Fruit fly (Drosophila melanogaster) S2 (cell line): ENCODE data around the gene Schip1.

Experiments
- CG8478 ChIP-seq: fragments of >200 bp; optimal IDR thresholded peaks from 2 replicates; lab custom pipeline; 2018
- CTCF ChIP-seq, 2 experiments: fragments of >200 bp; optimal IDR thresholded peaks; 2 replicates each; lab custom pipeline; 2018

The Schip1 gene

DNA sequence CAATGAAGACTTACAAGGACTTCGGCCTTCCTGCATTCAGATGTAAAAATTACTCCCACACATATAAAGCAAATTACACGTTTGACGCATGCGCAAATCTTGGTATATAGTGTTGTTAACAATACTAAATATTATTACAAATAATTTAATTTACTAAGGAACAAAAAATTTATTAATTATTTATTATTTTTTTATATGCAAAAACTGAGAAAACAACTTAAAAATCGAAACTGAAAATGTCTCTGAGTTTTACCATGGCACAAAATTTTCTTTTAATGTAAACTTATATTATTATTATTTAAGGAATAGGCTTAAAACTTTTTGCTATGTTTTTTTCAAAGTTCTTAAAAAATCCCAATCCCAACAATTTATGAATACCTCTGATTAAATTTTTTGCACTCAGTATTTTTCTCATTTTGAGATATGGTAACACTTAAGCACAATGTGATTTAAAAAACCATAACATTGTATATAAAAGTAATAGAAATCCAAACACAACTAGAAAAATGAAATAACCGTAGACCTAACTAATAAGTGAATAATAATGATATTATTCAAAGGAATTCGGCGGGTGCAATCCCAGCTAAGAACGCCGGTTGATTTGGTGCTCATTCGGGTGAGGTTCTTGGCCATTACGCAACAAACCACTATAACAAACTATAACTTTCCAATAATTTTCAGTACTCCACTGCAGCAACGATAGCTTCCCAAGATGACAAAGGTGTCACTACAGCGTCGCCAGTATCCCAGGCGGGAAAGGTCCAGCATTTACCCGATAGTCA, at the start of gene Schip1, which contains the start of gene Cox10:
Gene Schip1 (minus strand): TSS at position 51 of the 782 bp plus-strand sequence.
Gene Cox10 (plus strand): TSS at position 406 of the 782 bp plus-strand sequence.
- no peak for TF ChIP-seq CTCF (optimal IDR thresholded peaks at IDR 0.05; lab: Kevin White, UChicago)
- no peak for TF ChIP-seq CG8478

dm6 chr2L:10379865-10380264, 48.9 kb upstream of the Schip1 start, which contains the start of gene gny:
Gene gny, plus strand, starts transcription at chr2L:10380103.
- TF ChIP-seq CG8478 (no peak), CTCF (optimal IDR thresholded peaks at IDR 0.05; lab: Kevin White, UChicago) (peak; percentile 12 to 32)

- no peak for TF ChIP-seq CTCF (optimal IDR thresholded peaks at IDR 0.05; lab: Kevin White, UChicago)
- TF ChIP-seq CG8478, result no peak
These were observed 47.7 kb upstream of the Schip1 start for dm6 chr2L:10378631-10379030.

dm6 chr2L:10376276-10376675, 45.4 kb upstream of the Schip1 start:
- TF ChIP-seq CTCF (optimal IDR thresholded peaks at IDR 0.05; lab: Kevin White, UChicago) (no peak), CG8478 (no peak)

DNA sequence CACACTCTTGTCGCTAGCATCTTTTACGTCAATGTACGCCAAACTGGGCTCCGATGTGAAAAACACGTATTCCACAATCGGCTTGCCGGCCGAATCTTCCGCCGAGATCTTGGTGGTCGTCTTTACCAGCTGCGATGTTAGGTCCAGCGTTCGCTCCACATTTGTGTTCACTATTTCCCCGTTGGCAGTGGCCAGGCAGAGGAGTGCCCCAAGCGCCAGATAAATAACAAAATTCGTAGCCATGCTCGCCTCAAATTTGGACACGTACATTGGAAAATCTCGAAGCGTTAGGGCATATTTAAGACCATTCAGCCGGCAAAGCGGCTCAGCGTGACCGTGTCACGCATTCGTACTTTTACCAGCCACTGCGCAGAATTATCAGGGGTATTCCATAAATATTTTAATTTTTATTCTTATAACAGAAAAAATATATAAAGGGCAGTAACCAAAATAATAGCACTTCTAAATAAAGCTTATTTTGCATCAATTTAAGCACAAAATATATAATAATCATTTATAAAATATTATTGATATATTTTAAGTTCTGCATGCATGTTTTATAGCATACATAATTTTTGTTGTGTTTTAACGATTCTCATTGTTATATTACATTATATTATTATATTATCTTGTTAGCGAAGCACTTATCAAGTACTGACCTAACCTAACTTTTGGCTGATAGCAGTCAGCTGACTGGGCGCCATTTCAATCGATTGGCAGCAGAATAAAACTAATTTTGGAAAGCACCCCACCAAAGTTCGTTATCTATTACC, 44.7 kb upstream of the Schip1 start, which contains the start of the genes CG33303 and dpr19:
Gene CG33303 (minus strand): TSS at position 294 of the 773 bp plus-strand sequence.
Gene dpr19 (plus strand): TSS at position 705 of the 773 bp plus-strand sequence.
- no peak for TF ChIP-seq CTCF (optimal IDR thresholded peaks at IDR 0.05; lab: Kevin White, UChicago)
- TF ChIP-seq CG8478, result no peak

dm6 chr2L:10373605-10374269, 42.8 kb upstream of the Schip1 start, which contains the start of gene rho-5:
Gene rho-5, minus strand, starts transcription at chr2L:10373900.
- TF ChIP-seq CG8478 (no peak), CTCF (optimal IDR thresholded peaks at IDR 0.05; lab: Kevin White, UChicago) (no peak)

dm6 chr2L:10372297-10372696, 41.4 kb upstream of the Schip1 start:
- TF ChIP-seq CTCF (optimal IDR thresholded peaks at IDR 0.05; lab: Kevin White, UChicago), result no peak
- no peak for TF ChIP-seq CG8478

- TF ChIP-seq CTCF (optimal IDR thresholded peaks at IDR 0.05; lab: Kevin White, UChicago), result no peak
- no peak for TF ChIP-seq CG8478
These were observed 35.6 kb upstream of the Schip1 start, which contains the start of gene CG5056 for dm6 chr2L:10366525-10366924. Gene CG5056, plus strand, starts transcription at chr2L:10366692.

DNA sequence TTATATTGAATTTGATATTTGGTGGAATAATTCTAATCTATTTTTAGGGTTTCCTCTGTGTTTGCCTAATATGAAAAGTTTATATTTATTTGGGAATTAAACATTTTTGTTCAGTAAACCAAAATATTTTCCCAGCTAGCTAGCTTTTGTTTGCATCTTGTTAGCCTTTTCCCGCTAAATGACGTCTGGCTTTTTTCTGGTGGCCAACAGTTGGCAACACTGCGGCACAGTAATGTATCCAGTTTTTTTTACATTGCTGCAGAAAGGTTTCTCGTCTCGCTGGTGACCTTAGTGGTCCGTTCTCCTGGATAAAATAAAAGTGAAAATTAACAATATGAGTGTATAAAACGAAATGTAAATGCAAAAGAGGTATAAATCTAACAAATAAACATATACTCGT, 33.3 kb upstream of the Schip1 start, which contains the start of gene lft:
Gene lft (plus strand): TSS at position 243 of the 400 bp plus-strand sequence.
- no peak for TF ChIP-seq CTCF (optimal IDR thresholded peaks at IDR 0.05; lab: Kevin White, UChicago)

DNA sequence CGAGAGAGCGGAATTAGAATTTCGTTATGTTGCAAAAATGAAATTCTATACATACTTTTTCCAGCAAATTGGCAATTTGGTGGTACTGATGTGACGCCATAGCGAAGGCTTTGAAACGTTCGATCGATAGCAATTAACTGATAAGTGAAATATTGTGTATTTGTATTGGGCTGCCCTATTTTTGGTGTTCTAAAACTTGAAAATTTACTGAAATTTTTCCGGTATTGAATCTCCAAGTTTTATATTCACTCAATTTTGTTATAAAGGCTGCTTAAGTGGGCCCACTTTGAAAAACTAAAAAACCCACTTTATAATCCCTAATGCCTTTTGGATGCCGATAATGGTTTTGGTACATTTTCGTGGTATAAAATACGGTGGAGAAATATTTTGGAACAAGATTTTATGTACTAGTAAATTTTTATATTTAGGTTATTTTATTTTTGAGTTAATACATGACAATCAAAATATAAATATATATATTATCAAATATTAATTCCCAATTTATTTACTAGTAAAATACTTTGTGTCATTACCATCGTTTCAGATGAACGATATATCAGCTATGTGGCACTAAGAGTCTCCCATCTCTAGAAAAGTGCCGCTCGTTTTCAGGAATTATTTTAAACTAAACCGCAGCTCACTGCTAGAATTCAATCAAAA, 31.6 kb upstream of the Schip1 start, which contains the start of the genes Cand1 and pim:
Gene Cand1 (minus strand): TSS at position 300 of the 660 bp plus-strand sequence.
Gene pim (plus strand): TSS at position 582 of the 660 bp plus-strand sequence.
- TF ChIP-seq CG8478, result no peak
- no peak for TF ChIP-seq CTCF (optimal IDR thresholded peaks at IDR 0.05; lab: Kevin White, UChicago)

DNA sequence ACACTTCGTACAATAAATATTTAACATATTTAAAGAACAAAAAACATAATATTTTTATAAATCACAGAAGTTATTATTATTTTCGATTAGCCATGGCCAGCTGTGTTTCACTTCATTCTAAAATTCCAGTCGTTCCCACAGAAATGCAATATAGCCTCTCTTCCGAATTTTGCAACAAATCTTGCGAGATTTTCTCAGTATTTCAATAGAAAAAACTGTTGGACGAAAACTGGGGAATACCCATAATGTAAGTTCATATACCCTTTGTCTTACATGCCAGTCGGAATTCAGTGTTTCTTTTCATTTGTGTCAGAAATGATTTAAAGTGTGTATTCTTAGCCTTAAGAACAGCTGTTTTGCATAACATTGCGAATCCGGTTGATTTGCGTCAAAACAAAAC, 25.6 kb upstream of the Schip1 start, which contains the start of the genes CtsL4 and ClpP:
Gene CtsL4 (minus strand): TSS at position 90 of the 400 bp plus-strand sequence.
Gene ClpP (plus strand): TSS at position 288 of the 400 bp plus-strand sequence.
- TF ChIP-seq CG8478 (no peak), CTCF (optimal IDR thresholded peaks at IDR 0.05; lab: Kevin White, UChicago) (no peak)

dm6 chr2L:10353871-10354270, 23.0 kb upstream of the Schip1 start, which contains the start of gene CG34367:
Gene CG34367, minus strand, starts transcription at chr2L:10353905.
- TF ChIP-seq CG8478 (no peak), CTCF (optimal IDR thresholded peaks at IDR 0.05; lab: Kevin White, UChicago) (no peak)

DNA sequence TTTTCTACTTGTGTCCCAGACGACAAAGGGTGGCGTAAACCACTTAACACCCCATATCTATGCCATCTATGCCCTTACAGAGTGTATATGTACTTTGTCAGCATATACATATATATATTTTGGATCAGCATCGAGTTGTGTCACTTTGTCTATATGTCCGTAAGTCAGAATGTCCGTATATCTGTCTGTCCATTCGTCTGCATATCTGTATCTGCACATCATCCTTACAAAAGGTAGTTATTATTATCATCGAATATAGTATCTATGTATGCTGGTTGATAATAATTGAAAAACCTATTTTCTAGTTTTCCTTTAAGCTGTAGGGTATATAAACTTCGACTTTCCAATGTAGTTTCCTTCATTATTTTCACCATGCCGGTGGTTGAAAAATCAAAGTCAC, 20.2 kb upstream of the Schip1 start:
- TF ChIP-seq CTCF (optimal IDR thresholded peaks at IDR 0.05; lab: Kevin White, UChicago) (no peak), CG8478 (no peak)

dm6 chr2L:10344029-10344606, 13.2 kb upstream of the Schip1 start, which contains the start of gene Frmd5:
Gene Frmd5, plus strand, starts transcription at chr2L:10344442.
- no peak for TF ChIP-seq CG8478
- TF ChIP-seq CTCF (optimal IDR thresholded peaks at IDR 0.05; lab: Kevin White, UChicago), result no peak
